Fruit fly (Drosophila melanogaster): Measurements from ENCODE around the gene t-Grip128.

Gene t-Grip128

DNA sequence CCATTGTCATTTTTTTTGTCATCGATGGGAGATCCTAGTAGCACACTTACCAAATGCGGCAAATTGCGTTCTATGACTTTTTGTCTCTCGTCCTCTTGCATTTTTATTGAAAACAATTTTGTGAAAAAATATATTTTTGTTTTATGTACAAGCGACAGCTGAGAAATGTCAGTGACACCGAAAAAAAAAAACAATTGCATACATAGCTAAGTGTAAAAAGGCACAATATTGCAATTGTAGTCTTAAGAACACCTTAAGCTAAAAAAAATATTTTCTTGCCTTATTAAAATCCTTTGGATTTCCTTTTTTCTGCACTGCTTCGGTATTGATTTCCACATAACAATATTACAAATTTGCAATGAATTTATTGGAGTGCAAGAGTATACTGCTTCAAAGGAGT, at the start of gene t-Grip128:
Gene t-Grip128, minus strand, starts transcription at position 101 of the 400 bp plus-strand sequence.
- TF ChIP-seq psq (optimal IDR thresholded peaks at IDR 0.05) = no peak
- no peak for TF ChIP-seq usp (GFP tag; optimal IDR thresholded peaks at IDR 0.05)
- no peak for TF ChIP-seq EcR (GFP tag; optimal IDR thresholded peaks at IDR 0.05)
- no peak for TF ChIP-seq CG8478 (optimal IDR thresholded peaks at IDR 0.05)
- TF ChIP-seq Dll (optimal IDR thresholded peaks at IDR 0.05) = no peak
- no peak for TF ChIP-seq pan (optimal IDR thresholded peaks at IDR 0.05)

DNA sequence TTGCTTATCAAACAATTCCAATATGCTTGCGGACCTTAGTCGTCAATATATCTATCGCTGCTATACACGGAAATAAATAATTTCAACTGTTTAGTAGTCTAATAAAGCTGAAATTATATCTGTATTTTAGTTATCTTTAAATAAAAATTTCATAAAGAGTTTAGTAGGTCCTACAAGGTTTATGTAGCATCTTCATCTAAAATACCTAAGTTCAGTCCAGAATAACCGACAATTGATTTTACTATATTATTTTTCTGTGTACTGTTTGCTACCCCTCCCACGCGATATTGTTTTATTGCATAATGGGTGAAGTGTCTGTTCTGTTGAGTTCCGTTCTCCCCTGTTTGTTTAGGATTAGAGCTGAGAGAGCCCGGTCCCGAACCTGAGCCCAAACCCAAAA, 20.8 kb upstream of the t-Grip128 start:
- TF ChIP-seq Dll (optimal IDR thresholded peaks at IDR 0.05) (no peak), EcR (GFP tag; optimal IDR thresholded peaks at IDR 0.05) (no peak), usp (GFP tag; optimal IDR thresholded peaks at IDR 0.05) (no peak), CG8478 (optimal IDR thresholded peaks at IDR 0.05) (no peak), psq (optimal IDR thresholded peaks at IDR 0.05) (no peak), pan (optimal IDR thresholded peaks at IDR 0.05) (no peak)

DNA sequence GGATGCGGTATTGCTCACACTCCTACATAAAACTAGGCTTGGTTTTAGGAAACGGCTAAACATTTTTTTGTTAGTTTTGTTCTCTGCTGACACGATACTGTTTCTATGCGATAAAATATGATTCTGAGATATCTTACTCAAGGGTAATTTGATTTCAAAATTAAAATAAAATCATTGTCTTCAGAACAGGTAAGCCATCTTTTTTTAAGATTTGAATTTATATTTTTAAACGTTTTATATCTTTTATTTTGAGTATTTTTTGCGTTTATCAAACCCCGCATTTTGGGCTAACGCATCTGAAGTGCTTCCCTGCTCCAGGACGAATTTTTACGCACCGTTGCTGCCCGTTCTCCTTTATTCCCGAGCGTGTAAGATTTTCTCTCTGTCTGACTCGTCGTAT, 15.4 kb upstream of the t-Grip128 start, which contains the start of gene ATPsynCF6L:
Gene ATPsynCF6L, minus strand, starts transcription at position 101 of the 400 bp plus-strand sequence.
- TF ChIP-seq psq (optimal IDR thresholded peaks at IDR 0.05) (no peak), Dll (optimal IDR thresholded peaks at IDR 0.05) (no peak)

DNA sequence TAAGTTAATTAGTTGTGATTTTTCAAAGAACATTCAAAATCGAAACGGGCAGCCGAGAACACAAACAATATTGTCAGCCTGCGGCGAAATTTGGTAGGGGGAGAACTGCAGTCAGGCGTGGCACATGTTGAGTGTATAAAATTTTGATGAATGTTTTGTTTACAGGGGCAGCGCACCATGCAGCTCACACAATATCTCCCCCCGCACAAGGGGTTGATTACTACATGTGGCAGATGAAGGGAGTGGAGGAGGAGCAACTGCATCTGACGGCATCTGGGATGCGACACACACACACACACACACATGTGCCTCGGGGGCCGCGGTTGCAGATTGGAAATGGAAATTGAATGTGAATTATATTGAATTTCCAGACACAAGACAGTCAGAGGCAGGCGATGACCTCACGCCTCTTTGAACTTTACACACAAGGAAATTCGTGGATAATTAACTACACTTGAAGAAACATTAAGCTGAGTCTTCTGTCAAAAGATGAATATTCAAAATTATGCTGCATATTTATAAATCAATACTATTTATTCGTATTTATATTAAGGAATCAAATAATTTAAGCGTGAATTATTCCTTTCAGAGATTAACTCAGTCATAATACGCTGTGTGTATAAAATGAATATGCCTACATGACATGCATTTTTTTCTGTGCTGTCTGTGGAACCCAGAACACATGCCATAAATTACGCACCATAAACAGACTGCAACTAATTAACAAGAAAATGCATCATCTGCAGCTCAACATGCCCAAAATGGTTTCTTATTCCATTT, 3.0 kb upstream of the t-Grip128 start:
- no peak for TF ChIP-seq pan (optimal IDR thresholded peaks at IDR 0.05)
- TF ChIP-seq EcR (GFP tag; optimal IDR thresholded peaks at IDR 0.05) = no peak
- no peak for TF ChIP-seq usp (GFP tag; optimal IDR thresholded peaks at IDR 0.05)
- TF ChIP-seq CG8478 (optimal IDR thresholded peaks at IDR 0.05) = no peak
- TF ChIP-seq psq (optimal IDR thresholded peaks at IDR 0.05) = no peak
- no peak for TF ChIP-seq Dll (optimal IDR thresholded peaks at IDR 0.05)

DNA sequence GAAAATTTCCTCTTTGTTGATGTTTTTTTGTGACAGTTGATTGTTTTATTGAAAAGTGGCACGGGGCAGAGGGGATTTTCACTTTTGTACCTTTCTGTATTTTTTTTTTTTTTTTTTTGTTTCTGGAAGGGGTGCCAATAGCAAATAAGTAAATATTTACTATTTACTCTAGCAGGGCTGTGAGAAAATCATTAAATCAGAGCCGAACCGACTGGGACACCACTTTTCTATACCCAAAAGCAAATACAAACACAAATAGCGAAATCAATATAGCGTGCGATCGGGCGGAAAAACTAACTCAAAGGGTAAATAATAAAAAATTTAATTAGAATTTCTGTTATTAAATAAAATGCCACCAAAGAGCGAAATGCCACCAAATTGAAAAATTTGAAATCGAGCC, 4.6 kb downstream of the t-Grip128 start:
- TF ChIP-seq EcR (GFP tag; optimal IDR thresholded peaks at IDR 0.05) (no peak), pan (optimal IDR thresholded peaks at IDR 0.05) (no peak), CG8478 (optimal IDR thresholded peaks at IDR 0.05) (no peak)

DNA sequence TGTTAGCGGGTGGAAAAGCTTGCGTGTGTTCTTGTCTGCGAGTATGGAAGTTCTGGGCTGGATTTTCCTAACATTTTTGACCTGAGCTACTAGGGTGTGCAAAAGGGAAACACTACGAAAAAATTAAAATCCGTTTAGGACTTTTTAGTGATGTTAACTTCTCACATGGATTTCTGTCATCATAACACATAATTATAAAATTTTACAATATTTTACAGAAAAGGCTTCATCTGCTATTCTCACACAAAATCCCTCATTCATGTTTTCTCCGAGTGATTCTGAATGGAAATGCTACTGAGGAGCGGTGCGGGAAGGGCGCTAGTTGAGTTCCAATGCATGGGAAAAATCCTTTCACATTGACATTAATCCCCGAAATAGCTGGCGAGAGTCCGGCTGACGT, 16.0 kb downstream of the t-Grip128 start, which contains the start of gene CG17030:
Gene CG17030, minus strand, starts transcription at position 101 of the 400 bp plus-strand sequence.
- TF ChIP-seq psq (optimal IDR thresholded peaks at IDR 0.05) (no peak), pan (optimal IDR thresholded peaks at IDR 0.05) (no peak), Dll (optimal IDR thresholded peaks at IDR 0.05) (no peak), EcR (GFP tag; optimal IDR thresholded peaks at IDR 0.05) (no peak), usp (GFP tag; optimal IDR thresholded peaks at IDR 0.05) (no peak), CG8478 (optimal IDR thresholded peaks at IDR 0.05) (no peak)

DNA sequence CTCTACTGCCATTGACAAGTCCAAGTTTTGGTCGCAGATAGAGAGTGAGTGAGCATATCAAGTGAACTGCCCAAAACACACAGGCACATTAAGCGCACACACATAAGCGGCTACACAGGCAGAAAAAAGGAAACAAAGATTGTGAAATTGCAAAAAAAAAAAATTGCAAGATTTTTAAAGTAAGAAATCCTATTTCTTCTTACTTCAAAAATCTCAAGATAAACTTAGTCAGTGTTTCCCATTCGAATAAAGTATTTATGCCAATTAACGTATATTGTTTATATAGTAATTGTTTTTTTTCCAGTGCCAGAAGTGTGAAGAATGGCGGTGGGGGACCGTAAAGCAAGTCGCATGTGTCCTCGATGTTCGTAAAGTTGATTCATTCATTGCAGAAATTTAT, 17.7 kb downstream of the t-Grip128 start:
- TF ChIP-seq Dll (optimal IDR thresholded peaks at IDR 0.05) (no peak), psq (optimal IDR thresholded peaks at IDR 0.05) (no peak), usp (GFP tag; optimal IDR thresholded peaks at IDR 0.05) (no peak), CG8478 (optimal IDR thresholded peaks at IDR 0.05) (no peak), EcR (GFP tag; optimal IDR thresholded peaks at IDR 0.05) (no peak), pan (optimal IDR thresholded peaks at IDR 0.05) (no peak)

DNA sequence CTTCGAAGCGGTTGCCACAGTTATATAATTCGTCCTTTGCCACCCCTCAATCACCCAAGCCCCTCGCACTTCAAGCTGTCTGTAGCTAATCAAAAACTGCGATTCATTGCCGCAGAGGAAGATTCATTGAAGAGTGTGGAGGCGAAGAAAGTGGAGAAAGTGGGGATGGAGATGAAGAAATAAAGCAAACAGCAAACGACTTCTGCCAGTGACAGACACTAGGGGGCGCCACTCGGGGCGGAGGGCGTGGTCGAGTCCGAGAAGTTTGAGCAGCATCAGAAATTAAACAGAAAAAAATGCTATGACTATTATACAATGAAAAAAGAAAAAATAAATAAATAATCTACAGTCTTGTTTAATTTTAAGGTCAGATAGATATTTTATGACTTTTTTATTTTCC, 18.6 kb downstream of the t-Grip128 start:
- no peak for TF ChIP-seq Dll (optimal IDR thresholded peaks at IDR 0.05)
- no peak for TF ChIP-seq CG8478 (optimal IDR thresholded peaks at IDR 0.05)
- no peak for TF ChIP-seq pan (optimal IDR thresholded peaks at IDR 0.05)
- TF ChIP-seq usp (GFP tag; optimal IDR thresholded peaks at IDR 0.05) = no peak
- TF ChIP-seq EcR (GFP tag; optimal IDR thresholded peaks at IDR 0.05) = no peak
- TF ChIP-seq psq (optimal IDR thresholded peaks at IDR 0.05) = no peak

DNA sequence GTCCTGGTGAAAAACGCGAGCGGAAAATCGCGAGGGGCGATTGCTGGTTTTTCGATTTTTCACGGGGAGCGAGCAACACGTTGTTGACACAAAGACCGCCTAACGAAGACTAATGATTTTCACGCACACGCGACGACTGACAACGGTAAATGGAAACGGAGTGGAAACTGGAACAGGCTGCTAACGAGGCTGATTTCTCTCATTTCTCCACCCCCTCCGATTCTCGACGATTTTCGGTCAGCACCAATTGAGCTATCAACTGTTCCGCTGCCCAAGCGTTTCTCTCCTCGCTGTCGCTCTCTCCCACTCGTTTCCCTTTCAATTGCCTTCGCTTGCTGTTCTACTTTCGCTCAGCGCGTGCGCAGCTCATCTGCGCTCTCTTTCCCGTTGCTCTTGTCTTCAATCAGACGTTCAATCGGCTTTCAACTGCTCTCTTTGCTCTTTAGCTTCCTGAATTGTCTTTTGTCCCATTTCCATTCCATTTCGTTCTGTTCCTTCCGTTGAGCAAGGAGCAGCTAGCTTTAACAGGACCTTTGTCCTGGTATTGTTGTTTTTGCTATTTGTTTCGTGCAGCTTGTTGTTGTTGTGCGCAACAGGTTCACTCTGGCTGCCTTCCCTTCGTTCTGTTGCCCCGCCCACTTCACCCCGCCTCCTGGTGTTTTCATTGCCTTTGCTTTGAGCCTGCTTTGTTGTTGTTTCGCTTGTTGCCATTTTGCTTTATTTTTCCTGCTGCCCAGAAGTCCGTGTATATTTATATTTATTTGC, 20.4 kb downstream of the t-Grip128 start:
- no peak for TF ChIP-seq pan (optimal IDR thresholded peaks at IDR 0.05)
- no peak for TF ChIP-seq EcR (GFP tag; optimal IDR thresholded peaks at IDR 0.05)

DNA sequence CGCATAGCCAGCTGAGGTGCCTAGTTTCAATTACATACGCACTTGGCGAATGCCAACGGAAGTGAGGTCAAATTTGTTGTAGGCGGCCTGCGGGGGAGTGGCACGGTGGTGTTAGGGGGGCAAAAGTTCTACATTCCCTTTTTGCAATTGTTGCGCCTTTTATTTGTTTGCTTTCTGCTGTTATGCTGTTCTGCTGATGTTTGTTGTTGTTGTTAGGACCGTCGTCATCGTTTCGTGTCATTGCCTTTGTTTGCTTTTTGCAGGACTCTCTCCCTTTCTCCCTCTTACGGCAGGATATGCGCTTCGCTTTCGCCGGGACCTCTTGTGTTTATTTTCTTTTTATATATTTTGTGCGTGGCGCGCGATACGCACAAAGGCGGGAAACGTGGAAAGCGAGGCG, 27.3 kb downstream of the t-Grip128 start:
- TF ChIP-seq pan (optimal IDR thresholded peaks at IDR 0.05) = no peak
- TF ChIP-seq psq (optimal IDR thresholded peaks at IDR 0.05) = no peak
- TF ChIP-seq Dll (optimal IDR thresholded peaks at IDR 0.05) = no peak
- no peak for TF ChIP-seq usp (GFP tag; optimal IDR thresholded peaks at IDR 0.05)
- TF ChIP-seq CG8478 (optimal IDR thresholded peaks at IDR 0.05) = no peak
- TF ChIP-seq EcR (GFP tag; optimal IDR thresholded peaks at IDR 0.05) = no peak

DNA sequence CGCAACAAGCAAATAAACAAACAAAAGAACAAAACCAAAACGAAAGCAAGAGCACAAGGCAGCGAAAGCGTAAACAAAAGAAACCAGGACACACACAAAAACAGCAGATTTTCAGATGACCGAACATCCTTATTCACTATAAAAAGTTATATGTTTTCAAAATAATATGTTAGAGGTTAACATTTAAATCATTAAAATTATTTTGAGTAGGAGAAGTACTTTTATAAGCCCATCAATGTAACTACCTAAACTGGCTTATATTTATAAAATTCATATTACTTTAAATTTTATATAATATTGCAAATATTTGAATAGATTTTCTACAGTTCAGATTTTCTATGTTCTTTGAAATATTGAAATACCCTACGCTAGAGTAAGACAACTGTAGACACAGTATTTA, 29.9 kb downstream of the t-Grip128 start:
- no peak for TF ChIP-seq psq (optimal IDR thresholded peaks at IDR 0.05)
- TF ChIP-seq pan (optimal IDR thresholded peaks at IDR 0.05) = no peak
- TF ChIP-seq CG8478 (optimal IDR thresholded peaks at IDR 0.05) = no peak
- TF ChIP-seq usp (GFP tag; optimal IDR thresholded peaks at IDR 0.05) = no peak
- no peak for TF ChIP-seq Dll (optimal IDR thresholded peaks at IDR 0.05)
- no peak for TF ChIP-seq EcR (GFP tag; optimal IDR thresholded peaks at IDR 0.05)
